3 worm cellular contexts compared by ENCODE assay signal in the genomic region with DNA sequence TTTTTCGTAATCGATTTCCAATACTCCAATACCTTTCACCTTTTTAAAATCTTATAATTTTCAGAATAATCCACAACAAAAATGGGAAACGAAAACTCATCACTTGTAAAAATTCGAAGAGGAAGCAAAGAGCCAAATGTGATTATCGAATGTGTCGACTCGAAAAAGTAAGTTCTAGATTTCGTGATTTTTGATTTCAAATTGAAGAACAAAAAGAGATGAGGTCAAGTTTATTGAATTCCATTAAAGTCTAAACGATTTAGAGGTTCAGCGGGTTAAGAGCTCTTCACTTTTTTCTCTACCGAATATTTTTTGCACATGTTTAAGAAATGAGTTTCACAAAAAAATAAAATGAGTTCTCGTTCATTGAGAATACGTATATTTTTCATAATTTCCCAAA.
TF ChIP-seq lines count a peak whose summit lies in the region.

A gene (plus strand): TSS at position 61 of the 400 bp plus-strand sequence.

TF ChIP-seq in whole organism, L1 larva, 84 proteins besides CTCF, POLR2A, EP300 and RAD21:
- TF ChIP-seq fkh-10 (GFP tag; optimal IDR thresholded peaks at IDR 0.05; lab: Kevin White, UChicago) (peak; percentile 88), lin-14 (GFP tag; optimal IDR thresholded peaks at IDR 0.05; lab: Kevin White, UChicago) (peak; percentile 18), jun-1 (tag; optimal IDR thresholded peaks at IDR 0.05; lab: Kevin White, UChicago) (no peak), ceh-8 (GFP tag; optimal IDR thresholded peaks at IDR 0.05; lab: Kevin White, UChicago) (no peak)

TF ChIP-seq in whole organism, L3 larva, 47 proteins besides CTCF, POLR2A, EP300 and RAD21:
- peak; percentile 93 for TF ChIP-seq fkh-10 (GFP tag; optimal IDR thresholded peaks at IDR 0.05; lab: Kevin White, UChicago)
- no peak for TF ChIP-seq mdl-1 (tag; optimal IDR thresholded peaks at IDR 0.05; lab: Kevin White, UChicago)
TF ChIP-seq in whole organism, L3 larva: peak in this region for 1.

TF ChIP-seq in whole organism, L4 larva, 104 proteins besides CTCF, POLR2A, EP300 and RAD21:
- TF ChIP-seq mdt-29 (GFP tag; IDR thresholded peaks at IDR 0.05; lab: Robert Waterston, UW) (no peak), ces-1 (GFP tag; optimal IDR thresholded peaks at IDR 0.05; lab: Kevin White, UChicago) (peak; percentile 10), zfp-2 (tag; optimal IDR thresholded peaks at IDR 0.05; lab: Kevin White, UChicago) (no peak), fkh-10 (GFP tag; optimal IDR thresholded peaks at IDR 0.05; lab: Kevin White, UChicago) (peak; percentile 71), daf-12 (tag; optimal IDR thresholded peaks at IDR 0.05; lab: Kevin White, UChicago) (no peak), egl-27 (tag; optimal IDR thresholded peaks at IDR 0.05; lab: Kevin White, UChicago) (no peak)
